Fruit fly (Drosophila melanogaster) whole organism, embryonic: ENCODE measurements around the gene Mtch.

Experiments used
- Ada2b ChIP-seq: fragments of 200-800 bp; sonication (Bioruptor generic); IDR thresholded peaks from 2 replicates; pipeline ENCODE4 v1.3.6; 2022; ENCODE audit warnings: missing biosample characterization, missing genetic modification characterization
- CG17361 ChIP-seq: fragments of 200-800 bp; sonication (Bioruptor generic); IDR thresholded peaks from 3 replicates; pipeline ENCODE4 v1.3.6; 2022; ENCODE audit warnings: missing biosample characterization, missing genetic modification characterization
- CG17912 ChIP-seq: fragments of 200-800 bp; sonication (Bioruptor generic); optimal IDR thresholded peaks from 2 replicates; lab custom pipeline; 2018; ENCODE audit warnings: missing biosample characterization, mild to moderate bottlenecking, missing genetic modification characterization
- CG18011 ChIP-seq: fragments of 200-800 bp; sonication (Bioruptor generic); optimal IDR thresholded peaks from 2 replicates; lab custom pipeline; 2017; ENCODE audit warnings: missing biosample characterization, missing genetic modification characterization, mild to moderate bottlenecking, moderate library complexity, missing genotype
- CG18619 ChIP-seq: fragments of 200-800 bp; sonication (Bioruptor generic); optimal IDR thresholded peaks from 3 replicates; lab custom pipeline; 2017; ENCODE audit warnings: missing biosample characterization, mild to moderate bottlenecking, missing genetic modification characterization
- CG2199 ChIP-seq: fragments of 200-800 bp; sonication (Bioruptor generic); IDR thresholded peaks from 3 replicates; pipeline ENCODE4 v1.3.6; 2022; ENCODE audit warnings: missing biosample characterization, missing genetic modification characterization
- CG31365 ChIP-seq: fragments of 200-800 bp; sonication (Bioruptor generic); optimal IDR thresholded peaks from 2 replicates; lab custom pipeline; 2018; ENCODE audit warnings: missing biosample characterization, mild to moderate bottlenecking, missing genetic modification characterization
- CG32532 ChIP-seq: fragments of 200-800 bp; sonication (Bioruptor generic); IDR thresholded peaks from 2 replicates; pipeline ENCODE4 v1.3.6; 2022; ENCODE audit warnings: missing biosample characterization, missing genetic modification characterization
- CG33557 ChIP-seq: fragments of 200-800 bp; sonication (Bioruptor generic); optimal IDR thresholded peaks from 2 replicates; lab custom pipeline; 2019; ENCODE audit warnings: missing biosample characterization, mild to moderate bottlenecking, missing genetic modification characterization, moderate library complexity
- CG42726 ChIP-seq: fragments of 200-800 bp; sonication (Bioruptor generic); IDR thresholded peaks from 2 replicates; pipeline ENCODE4 v1.3.6; 2022; ENCODE audit warnings: missing biosample characterization, missing genetic modification characterization; ENCODE audit not compliant: partially characterized antibody
- CG4328 ChIP-seq: fragments of 200-800 bp; sonication (Bioruptor generic); optimal IDR thresholded peaks from 3 replicates; lab custom pipeline; 2017; ENCODE audit warnings: missing biosample characterization, missing genetic modification reagents, missing genetic modification characterization
- CG4404 ChIP-seq: fragments of 200-800 bp; sonication (Bioruptor generic); IDR thresholded peaks from 2 replicates; pipeline ENCODE4 v1.3.6; 2022; ENCODE audit warnings: missing biosample characterization, missing genetic modification characterization
- CG7357 ChIP-seq: fragments of 200-800 bp; sonication (Bioruptor generic); IDR thresholded peaks from 3 replicates; pipeline ENCODE4 v1.3.6; 2022; ENCODE audit warnings: missing biosample characterization, missing genetic modification characterization
- CG9727 ChIP-seq: fragments of 200-800 bp; sonication (Bioruptor generic); optimal IDR thresholded peaks from 3 replicates; lab custom pipeline; 2017; ENCODE audit warnings: missing biosample characterization, mild to moderate bottlenecking, missing genetic modification characterization
- CG9876 ChIP-seq: fragments of 200-800 bp; sonication (Bioruptor generic); optimal IDR thresholded peaks from 2 replicates; lab custom pipeline; 2016; ENCODE audit warnings: missing biosample characterization, missing genetic modification characterization
- CHES-1-like ChIP-seq: fragments of 200-800 bp; sonication (Bioruptor generic); optimal IDR thresholded peaks from 2 replicates; lab custom pipeline; 2016; ENCODE audit warnings: missing biosample characterization, missing genetic modification characterization
- Dek ChIP-seq: fragments of 200-800 bp; sonication (Bioruptor generic); optimal IDR thresholded peaks from 3 replicates; lab custom pipeline; 2019; ENCODE audit warnings: missing biosample characterization, mild to moderate bottlenecking, missing genetic modification characterization, moderate library complexity
- HLH4C ChIP-seq: fragments of 200-800 bp; sonication (Bioruptor generic); IDR thresholded peaks from 3 replicates; pipeline ENCODE4 v1.3.6; 2022; ENCODE audit warnings: missing biosample characterization, missing genetic modification characterization; ENCODE audit not compliant: partially characterized antibody
- HmgZ ChIP-seq: fragments of 200-800 bp; sonication (Bioruptor generic); optimal IDR thresholded peaks from 2 replicates; lab custom pipeline; 2018; ENCODE audit warnings: missing biosample characterization, mild to moderate bottlenecking, missing genetic modification characterization
- Mad ChIP-seq: fragments of 200-800 bp; sonication (Bioruptor generic); optimal IDR thresholded peaks from 2 replicates; lab custom pipeline; 2016; ENCODE audit warnings: missing biosample characterization, missing genetic modification characterization
- Sin3A ChIP-seq: fragments of >200 bp; optimal IDR thresholded peaks from 2 replicates; lab custom pipeline; 2018
- Xrp1 ChIP-seq: fragments of 200-800 bp; sonication (Bioruptor generic); IDR thresholded peaks from 2 replicates; pipeline ENCODE4 v1.3.6; 2022; ENCODE audit warnings: missing biosample characterization, missing genetic modification characterization
- YL-1 ChIP-seq: fragments of 200-800 bp; sonication (Bioruptor generic); optimal IDR thresholded peaks from 3 replicates; lab custom pipeline; 2017; ENCODE audit warnings: missing biosample characterization, mild to moderate bottlenecking, missing genetic modification characterization
- al ChIP-seq: fragments of 200-800 bp; sonication (Bioruptor generic); IDR thresholded peaks from 2 replicates; pipeline ENCODE4 v1.3.6; 2022; ENCODE audit warnings: missing biosample characterization, missing genetic modification characterization
- croc ChIP-seq: fragments of 200-800 bp; sonication (Bioruptor generic); conservative IDR thresholded peaks from 3 replicates; pipeline ENCODE4 v1.3.6; 2022; ENCODE audit warnings: missing biosample characterization, missing genetic modification characterization
- esg ChIP-seq: fragments of 200-800 bp; sonication (Bioruptor generic); conservative IDR thresholded peaks from 2 replicates; pipeline ENCODE4 v1.3.6; 2022; ENCODE audit warnings: missing biosample characterization, missing genetic modification characterization
- fd102C ChIP-seq: fragments of 200-800 bp; sonication (Bioruptor generic); optimal IDR thresholded peaks from 2 replicates; lab custom pipeline; 2018; ENCODE audit warnings: missing biosample characterization, mild to moderate bottlenecking, missing genetic modification characterization, moderate library complexity
- fu2 ChIP-seq: fragments of 200-800 bp; sonication (Bioruptor generic); optimal IDR thresholded peaks from 2 replicates; lab custom pipeline; 2016; ENCODE audit warnings: missing biosample characterization, missing genetic modification characterization
- gem ChIP-seq: fragments of 200-800 bp; sonication (Bioruptor generic); optimal IDR thresholded peaks from 2 replicates; lab custom pipeline; 2019; ENCODE audit warnings: missing biosample characterization, mild to moderate bottlenecking, missing genetic modification characterization, moderate library complexity
- gfzf ChIP-seq: fragments of 200-800 bp; sonication (Bioruptor generic); optimal IDR thresholded peaks from 2 replicates; lab custom pipeline; 2016; ENCODE audit warnings: missing biosample characterization, mild to moderate bottlenecking, missing genetic modification characterization, moderate library complexity
- hkb ChIP-seq, 2 experiments: fragments of 200-800 bp in 1 of 2; fragments of >200 bp in 1 of 2; sonication (Bioruptor generic) in 1 of 2; IDR thresholded peaks in 1 of 2; optimal IDR thresholded peaks in 1 of 2; 2 replicates each; pipeline versions ENCODE4 v1.3.6 to Lab custom; 2017 to 2022; ENCODE audit warnings: missing biosample characterization in 1 of 2, missing genetic modification characterization in 1 of 2
- jumu ChIP-seq: fragments of 200-800 bp; sonication (Bioruptor generic); optimal IDR thresholded peaks from 3 replicates; lab custom pipeline; 2016; ENCODE audit warnings: missing biosample characterization, missing genetic modification characterization
- lbe ChIP-seq: fragments of 200-800 bp; sonication (Bioruptor generic); optimal IDR thresholded peaks from 2 replicates; lab custom pipeline; 2016; ENCODE audit warnings: missing biosample characterization, mild to moderate bottlenecking, missing genetic modification characterization
- lov ChIP-seq, 2 experiments: fragments of 200-800 bp in 1 of 2; fragments of >200 bp in 1 of 2; sonication (Bioruptor generic) in 1 of 2; IDR thresholded peaks in 1 of 2; optimal IDR thresholded peaks in 1 of 2; 2 replicates in 1 of 2; 3 replicates in 1 of 2; pipeline versions ENCODE4 v1.3.6 to Lab custom; 2017 to 2022; ENCODE audit warnings: missing biosample characterization in 1 of 2, missing genetic modification characterization in 1 of 2
- nerfin-1 ChIP-seq: fragments of 200-800 bp; sonication (Bioruptor generic); optimal IDR thresholded peaks from 3 replicates; lab custom pipeline; 2019; ENCODE audit warnings: missing biosample characterization, mild to moderate bottlenecking, missing genetic modification characterization, moderate library complexity
- nmo ChIP-seq: fragments of 200-800 bp; sonication (Bioruptor generic); optimal IDR thresholded peaks from 2 replicates; lab custom pipeline; 2018; ENCODE audit warnings: missing biosample characterization, mild to moderate bottlenecking, missing genetic modification characterization, moderate library complexity
- nom ChIP-seq: fragments of 200-800 bp; sonication (Bioruptor generic); optimal IDR thresholded peaks from 2 replicates; lab custom pipeline; 2017; ENCODE audit warnings: missing biosample characterization, missing genetic modification characterization, mild to moderate bottlenecking, moderate library complexity, missing genetic modification reagents
- pita ChIP-seq: fragments of 200-800 bp; sonication (Bioruptor generic); optimal IDR thresholded peaks from 2 replicates; lab custom pipeline; 2017; ENCODE audit warnings: missing biosample characterization, mild to moderate bottlenecking, missing genetic modification characterization
- pum ChIP-seq: fragments of 200-800 bp; sonication (Bioruptor generic); optimal IDR thresholded peaks from 2 replicates; lab custom pipeline; 2016; ENCODE audit warnings: missing biosample characterization, missing genetic modification characterization
- pzg ChIP-seq: fragments of 200-800 bp; sonication (Bioruptor generic); optimal IDR thresholded peaks from 3 replicates; lab custom pipeline; 2018; ENCODE audit warnings: missing biosample characterization, mild to moderate bottlenecking, missing genetic modification characterization, moderate library complexity
- ranshi ChIP-seq: fragments of 200-800 bp; sonication (Bioruptor generic); IDR thresholded peaks from 2 replicates; pipeline ENCODE4 v1.3.6; 2022; ENCODE audit warnings: missing biosample characterization, missing genetic modification characterization
- row ChIP-seq: fragments of 200-800 bp; sonication (Bioruptor generic); IDR thresholded peaks from 3 replicates; pipeline ENCODE4 v1.3.6; 2022; ENCODE audit warnings: missing biosample characterization, missing genetic modification characterization
- slbo ChIP-seq: fragments of 200-800 bp; sonication (Bioruptor generic); IDR thresholded peaks from 2 replicates; pipeline ENCODE4 v1.3.6; 2022; ENCODE audit warnings: missing biosample characterization, missing genetic modification characterization
- sqz ChIP-seq: fragments of 200-800 bp; sonication (Bioruptor generic); optimal IDR thresholded peaks from 3 replicates; lab custom pipeline; 2018; ENCODE audit warnings: missing biosample characterization, mild to moderate bottlenecking, missing genetic modification characterization
- tio ChIP-seq: fragments of 200-800 bp; sonication (Bioruptor generic); optimal IDR thresholded peaks from 2 replicates; lab custom pipeline; 2017; ENCODE audit warnings: missing biosample characterization, missing genetic modification characterization, inconsistent platforms
- wdn ChIP-seq: fragments of 200-800 bp; sonication (Bioruptor generic); IDR thresholded peaks from 2 replicates; pipeline ENCODE4 v1.3.6; 2022; ENCODE audit warnings: missing biosample characterization, missing genetic modification characterization
- z ChIP-seq: fragments of 200-800 bp; sonication (Bioruptor generic); IDR thresholded peaks from 3 replicates; pipeline ENCODE4 v1.3.6; 2022; ENCODE audit warnings: missing biosample characterization, missing genetic modification characterization
- zfh1 ChIP-seq: fragments of 200-800 bp; sonication (Bioruptor generic); IDR thresholded peaks from 3 replicates; pipeline ENCODE4 v1.3.6; 2022; ENCODE audit warnings: missing biosample characterization, missing genetic modification characterization

The Mtch gene

DNA sequence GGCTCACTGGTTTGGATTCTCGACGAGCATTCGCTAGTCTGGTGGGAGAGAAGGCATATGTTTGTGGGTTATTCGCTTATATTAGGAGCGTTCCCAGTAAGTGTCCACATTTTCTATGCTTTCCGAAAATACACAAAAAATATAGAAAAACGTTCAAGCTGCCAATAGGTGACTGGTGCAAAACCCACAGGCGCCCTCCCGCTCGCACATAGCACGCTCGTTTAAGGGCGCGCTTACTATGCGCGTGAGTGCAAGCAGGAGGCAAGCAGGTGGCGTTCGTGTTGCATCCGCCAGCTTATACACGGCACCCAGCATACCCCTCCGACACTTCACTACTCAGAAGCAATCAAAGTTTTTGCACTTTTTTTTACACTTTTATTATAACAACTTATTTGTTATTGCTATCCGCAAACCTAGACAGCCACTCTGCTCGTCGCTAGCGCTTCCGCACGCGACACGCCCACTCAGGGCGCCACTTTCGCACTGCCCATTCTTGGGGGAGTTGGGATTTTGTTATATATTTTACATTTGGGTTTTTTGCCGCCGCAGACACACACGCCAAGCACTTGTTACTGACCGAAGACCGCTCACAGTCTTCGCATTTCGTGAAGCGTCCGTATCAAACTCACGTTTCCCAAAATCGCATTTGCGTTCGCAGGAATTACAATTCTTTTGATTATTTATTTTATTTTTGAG, 14.8 kb downstream of the Mtch start (continued):
- TF ChIP-seq CG17361 (GFP tag; lab: Robert Waterston, UW) (no peak), slbo (GFP tag; lab: Robert Waterston, UW) (peak; percentile 62), CG4404 (peak; percentile 17; the same call in 1 of the 2 replicates), CG7357 (GFP tag; lab: Robert Waterston, UW) (no peak), CG42726 (GFP tag; lab: Robert Waterston, UW) (peak; percentile 78; the same call in 1 of the 2 replicates), wdn (peak; percentile 43; the same call in 1 of the 2 replicates), fu2 (peak; percentile 32), nom (GFP tag; lab: Kevin White, UChicago) (no peak), fd102C (no peak), esg (GFP tag; lab: Robert Waterston, UW) (no peak), Dek (tag; lab: Kevin White, UChicago) (peak; percentile 35), z (GFP tag; lab: Robert Waterston, UW) (peak; percentile 25; the same call in 1 of the 3 replicates), CG18011 (GFP tag; lab: Kevin White, UChicago) (peak; percentile 100), nerfin-1 (tag; lab: Kevin White, UChicago) (peak; percentile 15), CG2199 (peak; percentile 84; the same call in 1 of the 3 replicates), lov (optimal IDR thresholded peaks at IDR 0.05; lab: Kevin White, UChicago) (no peak), lov (GFP tag; IDR thresholded peaks at IDR 0.05; lab: Robert Waterston, UW) (peak; percentile 62; the same call in 2 of the 3 replicates), CG4328 (GFP tag; lab: Kevin White, UChicago) (no peak), ranshi (GFP tag; lab: Robert Waterston, UW) (no peak), Xrp1 (GFP tag; lab: Robert Waterston, UW) (no peak), YL-1 (GFP tag; lab: Kevin White, UChicago) (peak; percentile 87), tio (GFP tag; lab: Kevin White, UChicago) (no peak), croc (peak; percentile 20; the same call in 1 of the 3 replicates), al (GFP tag; lab: Robert Waterston, UW) (no peak), lbe (GFP tag; lab: Kevin White, UChicago) (no peak), CG9876 (peak; percentile 30), CG31365 (tag; lab: Kevin White, UChicago) (peak; percentile 70), CG18619 (GFP tag; lab: Kevin White, UChicago) (no peak), Ada2b (GFP tag; lab: Robert Waterston, UW) (peak; percentile 21; the same call in 1 of the 2 replicates), HLH4C (GFP tag; lab: Robert Waterston, UW) (no peak), CG33557 (no peak), HmgZ (tag; lab: Kevin White, UChicago) (peak; percentile 83), nmo (GFP tag; lab: Kevin White, UChicago) (peak; percentile 61), Mad (GFP tag; lab: Kevin White, UChicago) (peak; percentile 36), CHES-1-like (GFP tag; lab: Kevin White, UChicago) (peak; percentile 80), pzg (GFP tag; lab: Kevin White, UChicago) (peak; percentile 56), jumu (GFP tag; lab: Kevin White, UChicago) (peak; percentile 48), sqz (GFP tag; lab: Kevin White, UChicago) (no peak), CG17912 (peak; percentile 21), pita (GFP tag; lab: Kevin White, UChicago) (no peak), pum (peak; percentile 32), hkb (optimal IDR thresholded peaks at IDR 0.05; lab: Kevin White, UChicago) (no peak), hkb (GFP tag; IDR thresholded peaks at IDR 0.05; lab: Robert Waterston, UW) (0 out of 2 replicates have a peak, but pooled peaks have one; percentile 33), CG32532 (GFP tag; lab: Robert Waterston, UW) (peak; percentile 55; the same call in 1 of the 2 replicates), zfh1 (0 out of 3 replicates have a peak, but pooled peaks have one; percentile 13), gfzf (GFP tag; lab: Kevin White, UChicago) (peak; percentile 2), CG9727 (no peak), row (GFP tag; lab: Robert Waterston, UW) (peak; percentile 24; the same call in 2 of the 3 replicates), Sin3A (lab: Kevin White, UChicago) (peak; percentile 44), gem (no peak)
